Worm (Caenorhabditis elegans) whole organism, early embryonic: ENCODE data around the gene Y42A5A.5.

Experiments used
- B0310.2 ChIP-seq: sonication (generic microtip); optimal IDR thresholded peaks from 2 replicates; lab custom pipeline; 2016; ENCODE audit warnings: mild to moderate bottlenecking, missing genetic modification characterization, missing compliant biosample characterization
- F13C5.2 ChIP-seq: sonication (generic microtip); optimal IDR thresholded peaks from 2 replicates; lab custom pipeline; 2017; ENCODE audit warnings: mild to moderate bottlenecking, missing genetic modification characterization, inconsistent platforms, missing compliant biosample characterization
- aly-1 ChIP-seq: sonication (generic microtip); optimal IDR thresholded peaks from 2 replicates; lab custom pipeline; 2016; ENCODE audit warnings: missing genetic modification characterization, missing compliant biosample characterization
- ama-1 ChIP-seq: fragments of 150-350 bp; optimal IDR thresholded peaks from 2 replicates; lab custom pipeline; 2014
- ceh-13 ChIP-seq: fragments of 200-800 bp; sonication (Bioruptor generic); optimal IDR thresholded peaks from 2 replicates; lab custom pipeline; 2018; ENCODE audit warnings: mild to moderate bottlenecking, missing genetic modification characterization, missing compliant biosample characterization
- ceh-36 ChIP-seq: sonication (generic microtip); optimal IDR thresholded peaks from 2 replicates; lab custom pipeline; 2016; ENCODE audit warnings: missing genetic modification characterization, inconsistent platforms, missing compliant biosample characterization
- ets-7 ChIP-seq: sonication (generic microtip); optimal IDR thresholded peaks from 2 replicates; lab custom pipeline; 2016; ENCODE audit warnings: missing genotype, missing genetic modification characterization, missing compliant biosample characterization
- flt-1 ChIP-seq: fragments of 200-800 bp; sonication (Bioruptor generic); IDR thresholded peaks from 2 replicates; pipeline ENCODE4 v1.3.6; 2022; ENCODE audit warnings: missing genetic modification characterization, missing compliant biosample characterization
- hmbx-1 ChIP-seq: sonication (generic microtip); optimal IDR thresholded peaks from 2 replicates; lab custom pipeline; 2016; ENCODE audit warnings: mild to moderate bottlenecking, missing genetic modification characterization, missing compliant biosample characterization
- hmg-4 ChIP-seq: fragments of 200-800 bp; sonication (Bioruptor generic); optimal IDR thresholded peaks from 2 replicates; lab custom pipeline; 2018; ENCODE audit warnings: mild to moderate bottlenecking, missing genetic modification characterization, missing compliant biosample characterization
- hnd-1 ChIP-seq: sonication (generic microtip); optimal IDR thresholded peaks from 2 replicates; lab custom pipeline; 2016; ENCODE audit warnings: missing genetic modification characterization, missing compliant biosample characterization
- pes-1 ChIP-seq: fragments of 200-800 bp; sonication (Bioruptor generic); IDR thresholded peaks from 2 replicates; pipeline ENCODE4 v1.3.6; 2022; ENCODE audit warnings: missing genetic modification reagents, missing genetic modification characterization, missing compliant biosample characterization
- scrt-1 ChIP-seq: fragments of 200-800 bp; sonication (Bioruptor generic); IDR thresholded peaks from 2 replicates; pipeline ENCODE4 v1.3.6; 2022; ENCODE audit warnings: missing genetic modification characterization, missing compliant biosample characterization
- sea-1 ChIP-seq: fragments of 200-800 bp; sonication (Bioruptor generic); conservative IDR thresholded peaks from 2 replicates; pipeline ENCODE4 v1.3.6; 2022; ENCODE audit warnings: missing genetic modification characterization, missing compliant biosample characterization
- tbx-11 ChIP-seq: fragments of 200-800 bp; sonication (Bioruptor generic); IDR thresholded peaks from 2 replicates; pipeline ENCODE4 v1.3.6; 2022; ENCODE audit warnings: missing genetic modification characterization, missing compliant biosample characterization
- tbx-37 ChIP-seq: fragments of 200-800 bp; sonication (Bioruptor generic); conservative IDR thresholded peaks from 2 replicates; pipeline ENCODE4 v1.3.6; 2022; ENCODE audit warnings: missing genetic modification reagents, missing genetic modification characterization, missing compliant biosample characterization
- tra-4 ChIP-seq: sonication (generic microtip); optimal IDR thresholded peaks from 2 replicates; lab custom pipeline; 2017; ENCODE audit warnings: missing genetic modification characterization, missing compliant biosample characterization

Y42A5A.5 gene

ce11 chrV:11127197-11127596, 17.6 kb upstream of the Y42A5A.5 start, which contains the start of gene jmjd-5:
TSS of gene jmjd-5 (plus strand) at chrV:11127497.
- TF ChIP-seq scrt-1 (GFP tag; lab: Robert Waterston, UW) (no peak), aly-1 (tag; lab: Kevin White, UChicago) (no peak), hmbx-1 (tag; lab: Kevin White, UChicago) (no peak), hnd-1 (tag; lab: Kevin White, UChicago) (no peak), hmg-4 (GFP tag; lab: Kevin White, UChicago) (no peak), ama-1 (lab: Kevin White, UChicago) (no peak), tra-4 (tag; lab: Kevin White, UChicago) (no peak), flt-1 (GFP tag; lab: Robert Waterston, UW) (no peak), F13C5.2 (tag; lab: Kevin White, UChicago) (no peak), pes-1 (GFP tag; lab: Robert Waterston, UW) (no peak), tbx-37 (GFP tag; lab: Robert Waterston, UW) (no peak), ceh-36 (tag; lab: Kevin White, UChicago) (no peak), ceh-13 (GFP tag; lab: Kevin White, UChicago) (no peak), tbx-11 (GFP tag; lab: Robert Waterston, UW) (no peak), B0310.2 (tag; lab: Kevin White, UChicago) (no peak), sea-1 (GFP tag; lab: Robert Waterston, UW) (no peak), ets-7 (tag; lab: Kevin White, UChicago) (no peak)

- no peak for TF ChIP-seq sea-1 (GFP tag; lab: Robert Waterston, UW)
- TF ChIP-seq tbx-37 (GFP tag; lab: Robert Waterston, UW) = no peak
- no peak for TF ChIP-seq ama-1 (lab: Kevin White, UChicago)
These were observed 15.4 kb upstream of the Y42A5A.5 start, which contains the start of gene C06H2.2 for ce11 chrV:11124922-11125321. TSS of gene C06H2.2 (plus strand) at chrV:11125222.

DNA sequence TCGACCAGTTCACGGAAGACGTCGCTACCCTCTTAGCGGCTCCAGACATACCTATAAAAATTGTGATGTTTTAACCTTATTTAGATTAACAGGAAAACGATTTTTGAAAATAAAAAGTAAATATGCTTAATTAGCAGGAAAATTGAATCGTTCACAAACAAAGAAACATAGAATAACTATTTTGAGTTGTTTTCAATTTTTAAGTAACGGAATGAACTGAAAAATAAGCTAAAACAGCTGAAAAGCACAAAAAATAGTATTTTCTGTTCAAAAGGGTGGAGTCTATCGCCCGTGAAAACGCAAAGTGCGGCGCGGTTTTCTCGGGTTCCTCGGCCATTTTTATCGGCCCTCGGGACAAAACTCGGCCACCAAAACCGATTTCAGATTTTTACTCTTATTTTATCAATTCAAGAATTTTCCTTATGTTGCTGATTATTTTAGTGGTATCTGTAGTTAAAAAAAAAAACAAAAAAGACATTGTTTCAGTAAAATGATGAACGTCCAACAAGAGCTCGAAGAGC, 14.3 kb upstream of the Y42A5A.5 start, which contains the start of the genes atp-5 and lmtr-3:
TSS of gene atp-5 (minus strand) at position 51 of the 521 bp plus-strand sequence.
TSS of gene lmtr-3 (plus strand) at position 370 of the 521 bp plus-strand sequence.
- no peak for TF ChIP-seq ceh-13 (GFP tag; lab: Kevin White, UChicago)
- no peak for TF ChIP-seq ets-7 (tag; lab: Kevin White, UChicago)
- 0 out of 2 replicates have a peak, but pooled peaks have one; percentile 36 for TF ChIP-seq tbx-11 (GFP tag; lab: Robert Waterston, UW)
- TF ChIP-seq tra-4 (tag; lab: Kevin White, UChicago) = no peak
- TF ChIP-seq F13C5.2 (tag; lab: Kevin White, UChicago) = peak; percentile 36
- peak; percentile 38 for TF ChIP-seq hmg-4 (GFP tag; lab: Kevin White, UChicago)
- TF ChIP-seq tbx-37 (GFP tag; lab: Robert Waterston, UW) = peak; percentile 76; the same call in 1 of the 2 replicates

- TF ChIP-seq hmbx-1 (tag; lab: Kevin White, UChicago) = no peak
- no peak for TF ChIP-seq F13C5.2 (tag; lab: Kevin White, UChicago)
- TF ChIP-seq ama-1 (lab: Kevin White, UChicago) = no peak
- TF ChIP-seq tra-4 (tag; lab: Kevin White, UChicago) = no peak
- no peak for TF ChIP-seq tbx-37 (GFP tag; lab: Robert Waterston, UW)
- TF ChIP-seq ceh-13 (GFP tag; lab: Kevin White, UChicago) = no peak
- no peak for TF ChIP-seq sea-1 (GFP tag; lab: Robert Waterston, UW)
- TF ChIP-seq scrt-1 (GFP tag; lab: Robert Waterston, UW) = no peak
- TF ChIP-seq flt-1 (GFP tag; lab: Robert Waterston, UW) = no peak
- TF ChIP-seq ets-7 (tag; lab: Kevin White, UChicago) = no peak
- TF ChIP-seq ceh-36 (tag; lab: Kevin White, UChicago) = no peak
- no peak for TF ChIP-seq aly-1 (tag; lab: Kevin White, UChicago)
- TF ChIP-seq pes-1 (GFP tag; lab: Robert Waterston, UW) = no peak
- no peak for TF ChIP-seq hnd-1 (tag; lab: Kevin White, UChicago)
These were observed 12.9 kb upstream of the Y42A5A.5 start, which contains the start of gene mboa-2 for ce11 chrV:11122466-11122865. TSS of gene mboa-2 (minus strand) at chrV:11122493.

ce11 chrV:11121247-11121646, 11.7 kb upstream of the Y42A5A.5 start:
- TF ChIP-seq ama-1 (lab: Kevin White, UChicago) (no peak), pes-1 (GFP tag; lab: Robert Waterston, UW) (no peak), sea-1 (GFP tag; lab: Robert Waterston, UW) (no peak), tbx-11 (GFP tag; lab: Robert Waterston, UW) (no peak), hnd-1 (tag; lab: Kevin White, UChicago) (no peak), ceh-13 (GFP tag; lab: Kevin White, UChicago) (no peak), B0310.2 (tag; lab: Kevin White, UChicago) (no peak), hmg-4 (GFP tag; lab: Kevin White, UChicago) (no peak), tra-4 (tag; lab: Kevin White, UChicago) (no peak)

DNA sequence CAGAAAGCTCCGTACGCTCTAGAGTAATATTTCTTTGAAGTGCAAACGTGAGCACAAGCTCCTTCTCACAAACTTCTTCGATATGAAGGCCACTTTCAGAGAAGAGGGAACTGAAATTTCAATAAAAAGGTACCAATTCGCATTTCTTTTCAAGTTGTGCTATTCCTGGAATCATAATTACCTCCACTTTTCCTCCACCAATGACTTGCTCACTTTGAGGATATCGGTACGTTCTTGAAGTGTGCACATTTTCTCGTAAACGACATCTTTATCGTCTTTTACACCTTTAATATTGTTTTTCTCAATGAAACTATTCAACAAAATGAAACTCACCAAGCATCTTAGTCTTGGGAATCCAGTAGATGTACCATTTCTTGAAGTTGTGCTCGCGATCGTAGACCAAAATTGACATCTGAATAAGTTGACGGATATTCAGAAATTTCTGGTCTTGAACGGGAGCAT, 9.8 kb upstream of the Y42A5A.5 start, which contains the start of gene scb-1:
TSS of gene scb-1 (minus strand) at position 412 of the 462 bp plus-strand sequence.
- no peak for TF ChIP-seq hmg-4 (GFP tag; lab: Kevin White, UChicago)
- TF ChIP-seq sea-1 (GFP tag; lab: Robert Waterston, UW) = no peak
- no peak for TF ChIP-seq scrt-1 (GFP tag; lab: Robert Waterston, UW)
- no peak for TF ChIP-seq tbx-11 (GFP tag; lab: Robert Waterston, UW)
- TF ChIP-seq flt-1 (GFP tag; lab: Robert Waterston, UW) = no peak
- TF ChIP-seq F13C5.2 (tag; lab: Kevin White, UChicago) = no peak
- TF ChIP-seq hmbx-1 (tag; lab: Kevin White, UChicago) = no peak
- TF ChIP-seq ama-1 (lab: Kevin White, UChicago) = no peak
- no peak for TF ChIP-seq ets-7 (tag; lab: Kevin White, UChicago)
- TF ChIP-seq tra-4 (tag; lab: Kevin White, UChicago) = no peak
- TF ChIP-seq hnd-1 (tag; lab: Kevin White, UChicago) = no peak
- no peak for TF ChIP-seq pes-1 (GFP tag; lab: Robert Waterston, UW)
- no peak for TF ChIP-seq aly-1 (tag; lab: Kevin White, UChicago)
- TF ChIP-seq ceh-36 (tag; lab: Kevin White, UChicago) = no peak
- no peak for TF ChIP-seq ceh-13 (GFP tag; lab: Kevin White, UChicago)
- no peak for TF ChIP-seq B0310.2 (tag; lab: Kevin White, UChicago)
- no peak for TF ChIP-seq tbx-37 (GFP tag; lab: Robert Waterston, UW)
